Worm (Caenorhabditis elegans) whole organism, dauer: Measurements from ENCODE around the gene tiar-2.

Experiments used
- unc-62 ChIP-seq: sonication (generic microtip); optimal IDR thresholded peaks from 2 replicates; lab custom pipeline; 2017; ENCODE audit warnings: missing biosample characterization, missing genetic modification reagents, missing genetic modification characterization

Gene tiar-2

DNA sequence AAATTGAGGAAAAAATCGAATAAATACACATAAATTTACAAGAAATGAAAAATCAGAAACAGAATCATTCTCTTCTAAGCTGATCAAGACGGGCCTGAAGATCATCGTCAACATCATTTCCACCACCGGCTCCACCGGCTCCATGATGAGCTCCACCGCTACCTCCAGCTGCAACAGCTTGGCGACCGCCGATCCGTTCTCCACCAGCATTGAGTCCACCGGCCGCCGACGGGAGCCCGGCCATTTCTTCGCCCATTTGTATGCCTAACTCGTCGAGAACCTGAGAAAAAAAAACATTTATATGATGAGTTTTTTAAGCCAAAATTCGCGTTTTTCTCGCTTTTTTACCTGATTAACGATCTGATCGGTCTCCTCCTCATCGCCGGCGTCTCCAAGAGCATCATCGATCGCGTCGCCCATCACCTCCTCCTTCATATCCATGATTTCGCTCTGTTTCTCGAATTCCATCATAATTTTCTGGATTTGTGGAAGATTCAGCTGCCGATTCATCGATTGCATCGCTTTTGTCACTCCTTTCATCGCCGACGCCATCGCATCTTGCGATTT is 1.1 kb upstream of the tiar-2 start:
- no peak for TF ChIP-seq unc-62 (GFP tag; lab: Kevin White, UChicago)

DNA sequence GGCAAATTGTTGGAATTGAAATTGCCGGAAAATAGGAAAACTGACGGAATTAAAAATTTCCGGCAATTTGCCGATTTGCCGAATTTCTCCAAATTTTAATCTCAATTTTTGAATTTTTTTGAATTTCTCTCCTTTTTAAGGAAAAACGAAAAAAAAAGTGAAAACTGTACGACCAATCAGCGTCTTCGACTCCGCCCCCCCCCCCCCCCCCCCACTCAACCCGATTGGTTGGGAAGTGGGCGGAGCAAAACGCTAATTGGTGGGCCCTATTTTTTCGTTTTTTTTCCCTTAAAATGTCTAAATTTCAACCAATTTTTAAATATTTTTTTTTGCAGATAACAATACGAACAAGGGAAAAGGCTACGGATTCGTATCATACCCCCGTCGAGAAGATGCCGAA is 1.5 kb downstream of the tiar-2 start:
- TF ChIP-seq unc-62 (GFP tag; lab: Kevin White, UChicago), result no peak

DNA sequence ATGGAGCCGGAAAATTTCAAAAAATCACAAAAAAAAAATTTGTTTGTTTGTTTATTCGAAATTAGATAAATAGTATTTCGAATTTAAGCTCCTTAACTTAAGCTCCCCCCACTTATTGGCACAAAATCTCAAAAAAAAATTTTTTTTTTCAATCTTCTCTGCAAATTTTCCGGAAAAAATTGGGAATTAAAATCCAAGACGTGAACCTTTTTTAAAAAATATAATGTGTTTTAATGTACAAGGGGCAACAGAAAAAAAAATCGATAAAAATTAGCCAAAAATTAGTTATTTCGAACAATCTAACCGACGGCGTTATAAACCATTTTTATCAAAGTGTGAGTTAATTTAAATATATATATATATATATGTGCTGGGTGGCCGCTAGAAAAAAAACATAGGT is 5.9 kb downstream of the tiar-2 start, which contains the start of gene Y46G5A.14:
Gene Y46G5A.14 (plus strand): TSS at position 301 of the 400 bp plus-strand sequence.
- TF ChIP-seq unc-62 (GFP tag; lab: Kevin White, UChicago), result no peak

DNA sequence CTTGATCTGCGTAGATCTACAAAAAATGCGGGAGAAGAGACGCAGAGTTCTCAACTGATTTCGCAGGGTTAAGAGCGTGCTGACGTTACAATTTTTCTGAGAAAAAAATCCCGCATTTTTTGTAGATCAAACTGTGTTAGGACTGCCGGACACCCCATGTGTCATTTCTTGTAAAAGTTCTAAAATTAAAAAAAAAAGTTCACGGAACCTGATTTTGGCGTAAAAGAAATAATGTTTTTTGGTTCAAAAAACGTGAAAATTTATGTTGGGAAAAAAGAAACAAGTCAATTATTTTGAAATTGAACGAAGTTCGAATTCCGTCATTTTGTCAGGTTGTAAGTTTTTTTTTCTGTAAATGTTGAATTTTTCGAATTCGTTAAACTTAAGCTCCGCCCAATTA is 7.9 kb downstream of the tiar-2 start, which contains the start of gene Y46G5A.34:
Gene Y46G5A.34 (plus strand): TSS at position 301 of the 400 bp plus-strand sequence.
- TF ChIP-seq unc-62 (GFP tag; lab: Kevin White, UChicago), result no peak

DNA sequence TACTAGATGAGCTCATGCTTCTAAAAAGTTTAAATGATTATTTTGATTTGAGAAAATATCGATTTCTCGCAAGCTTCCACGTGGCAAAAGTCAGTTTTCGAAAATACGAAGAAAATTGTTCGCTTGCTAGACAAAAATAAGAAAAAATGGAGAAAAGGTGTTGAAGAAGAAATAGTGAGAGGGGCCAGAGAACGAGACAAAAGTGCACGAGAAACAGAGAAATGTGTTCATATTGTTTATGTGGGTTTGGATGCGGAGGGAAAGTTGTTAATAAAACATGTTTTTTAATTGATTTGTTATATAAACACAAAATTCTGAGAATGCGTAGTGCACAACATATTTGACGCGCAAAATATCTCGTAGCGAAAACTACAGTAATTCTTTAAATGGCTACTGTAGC is 16.9 kb downstream of the tiar-2 start, which contains the start of gene Y46G5A.15:
Gene Y46G5A.15 (minus strand): TSS at position 26 of the 400 bp plus-strand sequence.
- no peak for TF ChIP-seq unc-62 (GFP tag; lab: Kevin White, UChicago)

DNA sequence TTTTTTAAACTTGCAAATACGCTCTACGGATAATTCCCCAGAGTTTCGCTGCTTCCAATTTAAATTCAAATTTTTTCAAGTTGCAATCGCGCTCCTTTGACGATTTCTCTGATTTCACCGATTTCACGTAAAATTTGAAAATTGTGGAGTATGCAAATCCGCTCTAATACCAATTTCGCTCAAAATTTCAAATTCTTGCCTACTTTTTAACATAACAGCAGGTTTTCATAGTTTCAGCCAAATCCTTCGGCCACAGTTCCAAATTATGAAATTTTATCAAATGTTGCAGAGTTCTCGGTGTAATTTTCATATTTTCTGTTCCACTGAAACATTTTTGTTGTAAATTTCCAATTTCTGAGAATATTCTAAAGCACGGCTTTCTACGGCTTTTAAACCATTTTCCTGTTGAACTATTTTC is 19.4 kb downstream of the tiar-2 start, which contains the start of gene alkb-7:
Gene alkb-7 (minus strand): TSS at position 323 of the 418 bp plus-strand sequence.
- TF ChIP-seq unc-62 (GFP tag; lab: Kevin White, UChicago), result no peak

DNA sequence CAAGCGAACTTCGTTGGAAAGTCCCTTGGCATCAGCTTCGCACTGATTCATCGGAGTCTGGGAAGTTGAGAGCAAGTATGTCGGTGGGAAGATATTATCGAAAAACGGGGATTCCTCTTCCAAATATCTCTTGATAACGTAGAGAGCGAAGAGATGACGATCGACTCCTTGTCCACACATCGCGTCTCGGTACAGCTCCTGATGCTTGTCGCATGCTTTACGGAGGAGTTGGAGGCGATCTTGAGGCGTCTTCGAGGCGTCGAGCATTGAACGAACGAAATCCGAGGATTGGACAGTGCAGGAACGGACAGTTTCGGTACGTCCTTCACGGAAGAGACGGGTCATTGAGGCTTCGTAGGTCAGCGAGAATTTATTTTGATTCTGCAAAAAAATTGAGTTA is 21.0 kb downstream of the tiar-2 start:
- TF ChIP-seq unc-62 (GFP tag; lab: Kevin White, UChicago), result no peak

DNA sequence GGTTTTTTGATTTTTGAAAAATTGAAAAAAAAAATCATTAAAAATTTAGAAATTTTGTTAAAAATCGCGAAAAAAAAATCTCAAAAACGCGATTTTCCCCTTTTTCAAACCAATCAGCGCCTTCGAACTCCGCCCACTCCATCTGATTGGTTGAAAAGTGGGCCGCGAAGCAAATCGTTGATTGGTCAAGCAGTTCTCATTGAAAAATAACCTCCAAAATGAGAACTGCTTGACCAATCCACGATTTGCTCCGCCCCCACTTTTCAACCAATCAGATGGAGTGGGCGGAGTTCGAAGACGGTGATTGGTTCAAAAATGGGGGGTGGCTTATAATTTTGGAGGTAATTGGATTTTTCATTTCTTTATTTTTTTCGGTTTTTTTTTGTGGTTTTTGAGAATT is 21.9 kb downstream of the tiar-2 start:
- no peak for TF ChIP-seq unc-62 (GFP tag; lab: Kevin White, UChicago)

DNA sequence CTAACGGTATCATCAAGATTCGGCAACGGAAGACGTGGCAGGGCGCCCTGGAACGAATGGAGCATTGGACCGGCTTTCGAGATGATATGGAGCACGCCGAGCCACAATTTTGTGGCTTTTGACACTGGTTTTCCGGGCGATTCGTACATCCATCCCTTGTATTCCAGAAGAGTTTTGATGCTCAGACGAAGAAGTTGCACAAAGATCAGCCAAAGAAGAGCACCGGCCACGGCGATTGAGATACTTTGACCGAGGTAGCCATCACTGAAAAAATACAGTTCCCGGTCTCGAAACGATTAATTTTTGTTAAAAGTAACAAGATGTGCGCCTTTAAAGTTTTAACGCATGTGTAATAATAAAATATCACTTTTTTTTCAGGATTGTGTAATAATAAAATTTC is 26.7 kb downstream of the tiar-2 start:
- no peak for TF ChIP-seq unc-62 (GFP tag; lab: Kevin White, UChicago)

DNA sequence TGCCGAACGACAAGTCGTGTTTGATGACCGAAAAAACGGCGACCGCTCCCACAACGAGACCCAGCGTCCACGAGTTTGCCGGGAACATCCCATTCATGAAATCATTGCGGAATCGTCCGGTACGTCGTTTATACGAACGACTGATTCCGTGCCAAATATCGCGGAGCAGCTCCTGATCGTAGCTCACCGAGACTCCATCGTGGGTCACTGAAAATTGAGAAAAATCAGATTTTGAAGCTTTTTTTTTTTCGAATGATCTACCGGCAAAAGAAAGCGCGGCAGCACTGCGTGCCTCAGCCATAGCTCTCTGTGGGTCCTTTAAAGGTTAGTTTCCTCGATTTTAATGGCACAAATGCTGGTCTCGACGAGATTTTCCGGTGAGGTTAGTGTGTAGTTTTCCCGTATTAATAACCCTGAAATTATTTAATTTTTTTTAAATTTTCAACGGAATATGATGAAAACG is 27.6 kb downstream of the tiar-2 start, which contains the start of gene cpt-1:
Gene cpt-1 (minus strand): TSS at position 413 of the 463 bp plus-strand sequence.
- TF ChIP-seq unc-62 (GFP tag; lab: Kevin White, UChicago), result no peak

DNA sequence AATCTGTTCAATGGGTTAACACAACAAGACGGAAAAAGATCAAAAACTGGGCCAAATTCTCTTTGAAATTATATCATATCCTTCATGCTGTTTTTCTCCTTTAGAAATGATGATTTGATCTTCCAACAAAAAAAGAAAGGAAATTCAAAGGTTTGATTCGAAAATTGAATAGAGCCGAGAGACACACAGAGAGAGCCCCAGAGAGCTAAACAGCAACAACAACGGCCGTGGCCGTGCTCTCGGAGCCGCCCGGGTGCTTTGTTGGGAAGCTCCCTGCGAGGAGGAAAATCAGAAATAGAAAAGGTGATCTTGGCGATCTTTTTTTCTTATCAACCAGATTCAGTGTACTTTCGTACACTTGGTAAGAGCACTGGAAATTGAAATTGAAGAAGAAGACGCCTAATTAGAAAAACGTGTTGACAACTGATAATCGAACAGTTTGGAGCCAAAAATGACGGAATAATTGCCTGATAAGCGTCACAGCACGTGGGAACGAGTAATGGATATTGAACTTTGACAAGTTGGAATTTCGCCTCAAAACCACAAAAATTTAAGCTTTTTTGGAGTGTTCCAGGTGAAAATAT is 28.8 kb downstream of the tiar-2 start:
- no peak for TF ChIP-seq unc-62 (GFP tag; lab: Kevin White, UChicago)

DNA sequence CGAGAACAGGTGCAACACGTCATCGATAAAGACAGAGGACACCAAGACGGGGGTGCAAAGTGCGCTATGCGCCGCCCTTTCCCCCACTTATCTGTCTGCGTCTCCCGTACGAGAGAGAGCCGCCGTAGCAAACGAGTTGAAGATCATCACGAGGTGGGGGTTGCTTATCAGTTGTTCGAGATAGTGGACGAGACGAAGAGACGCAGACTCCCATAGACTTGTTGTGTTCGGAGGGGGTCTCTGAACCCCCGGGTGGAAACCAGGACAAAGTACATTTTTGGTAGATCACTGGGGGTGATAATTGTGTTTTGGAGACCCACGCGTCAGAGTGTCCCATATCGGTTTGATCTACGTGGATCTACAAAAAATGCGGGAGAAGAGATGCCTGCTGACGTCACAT is 30.3 kb downstream of the tiar-2 start:
- no peak for TF ChIP-seq unc-62 (GFP tag; lab: Kevin White, UChicago)

DNA sequence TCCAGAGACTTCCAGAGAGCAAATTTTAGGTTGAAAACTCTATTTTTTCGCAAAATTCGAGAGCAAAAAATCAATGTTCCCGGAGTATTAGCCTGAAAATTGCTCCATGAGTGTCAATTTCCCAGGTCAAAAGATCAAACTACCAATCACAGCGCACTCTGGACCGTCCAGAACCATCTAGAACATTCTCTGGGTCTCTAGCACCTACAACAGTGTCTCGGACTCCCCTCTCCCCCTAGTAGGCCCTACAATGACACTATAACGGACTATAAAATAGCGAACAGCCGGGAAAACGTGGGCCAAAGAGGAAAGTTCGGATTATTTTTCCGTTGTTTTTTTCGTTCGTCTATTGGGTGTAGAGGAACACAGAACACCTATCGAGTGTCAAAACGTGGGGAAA is 30.9 kb downstream of the tiar-2 start:
- TF ChIP-seq unc-62 (GFP tag; lab: Kevin White, UChicago), result no peak

DNA sequence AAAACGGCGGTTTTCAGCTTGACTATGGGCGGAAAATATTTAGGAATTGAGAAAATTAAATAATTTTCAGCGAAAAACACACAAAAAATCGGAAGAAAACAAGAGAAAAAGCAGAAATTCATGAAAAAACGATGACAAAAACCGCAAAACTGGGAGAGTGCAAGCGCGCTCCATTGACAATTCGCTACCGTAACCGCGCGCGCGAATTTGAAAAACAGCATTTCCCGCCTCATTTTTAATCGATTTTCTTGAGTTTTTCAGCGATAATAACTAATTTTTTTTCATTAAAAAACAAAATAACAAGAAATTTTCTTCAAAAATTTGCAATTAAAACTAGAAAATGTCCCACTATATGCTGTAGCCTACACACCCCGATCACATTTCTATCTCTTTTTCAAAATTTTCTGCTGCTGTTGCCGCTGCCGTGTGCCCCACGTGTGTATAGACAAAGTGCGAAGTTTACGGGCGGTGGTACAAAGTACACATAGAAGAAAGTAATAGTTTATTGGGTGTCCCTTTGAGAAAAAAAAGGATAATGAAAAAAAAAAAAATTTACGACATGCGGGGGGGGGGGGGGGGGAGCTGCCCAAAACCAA is 31.5 kb downstream of the tiar-2 start:
- no peak for TF ChIP-seq unc-62 (GFP tag; lab: Kevin White, UChicago)

DNA sequence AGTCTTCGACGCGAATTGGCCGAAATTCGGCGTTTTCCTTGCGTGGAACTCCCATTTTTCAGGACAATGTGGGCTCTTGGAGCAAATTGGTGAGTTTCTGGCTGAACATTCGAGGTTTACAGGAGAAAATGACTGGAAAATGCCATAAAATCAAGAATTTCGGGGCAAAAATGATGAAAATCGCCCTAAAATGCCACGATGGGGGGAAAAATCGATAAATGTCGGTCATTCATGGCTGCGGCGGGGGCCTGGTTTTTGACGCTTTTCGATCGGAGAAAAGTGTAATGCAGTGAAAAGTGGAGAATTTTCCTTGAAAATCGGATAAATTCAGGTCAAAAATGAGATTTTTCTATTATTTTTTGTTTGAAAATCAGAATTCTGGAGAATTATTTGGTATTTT is 36.7 kb downstream of the tiar-2 start, which contains the start of the genes Y46G5A.18 and Y46G5A.47:
Gene Y46G5A.18 (minus strand): TSS at position 101 of the 400 bp plus-strand sequence.
Gene Y46G5A.47 (minus strand): TSS at position 146 of the 400 bp plus-strand sequence.
- no peak for TF ChIP-seq unc-62 (GFP tag; lab: Kevin White, UChicago)

DNA sequence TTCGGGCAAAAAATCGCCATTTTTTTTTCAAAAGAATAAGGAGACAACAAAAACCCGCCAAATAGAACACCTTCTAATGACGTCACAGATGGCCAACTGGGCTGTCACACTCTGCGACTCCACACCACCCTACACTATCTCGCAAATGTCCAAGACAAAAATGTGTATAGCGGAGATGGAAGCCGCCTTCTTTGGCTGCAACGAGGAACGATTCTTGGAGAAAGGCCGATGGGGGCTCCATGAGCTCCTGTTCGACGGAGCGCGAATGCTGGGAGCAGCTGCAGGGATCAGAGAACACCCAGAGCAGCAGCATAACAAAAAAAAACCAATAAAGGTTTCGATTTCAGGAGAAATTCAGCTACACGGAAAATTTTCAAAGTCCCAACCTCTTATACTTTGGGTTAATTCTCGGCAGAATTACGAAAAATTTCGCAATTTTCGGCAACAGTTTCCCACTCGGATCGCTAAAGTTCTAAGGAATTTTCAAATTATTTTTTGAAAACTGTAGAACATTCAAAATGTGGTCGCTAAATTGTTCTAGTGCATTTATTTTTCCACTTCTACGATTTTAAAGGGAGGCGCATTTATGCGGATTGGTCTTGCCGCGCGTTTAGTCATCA is 37.4 kb downstream of the tiar-2 start:
- TF ChIP-seq unc-62 (GFP tag; lab: Kevin White, UChicago), result no peak
